Worm (Caenorhabditis elegans) whole organism, L1 larva: ENCODE results near the gene zyg-11.

ENCODE experiments used
- C04F5.9 ChIP-seq: sonication (generic microtip); optimal IDR thresholded peaks from 2 replicates; lab custom pipeline; 2016; ENCODE audit warnings: missing genetic modification characterization, missing compliant biosample characterization
- lin-15B ChIP-seq: fragments of 150-350 bp; sonication (generic microtip); optimal IDR thresholded peaks from 3 replicates; lab custom pipeline; 2014; ENCODE audit warnings: missing biosample characterization, missing genetic modification characterization
- nhr-11 ChIP-seq: fragments of 150-350 bp; optimal IDR thresholded peaks from 2 replicates; lab custom pipeline; 2014; ENCODE audit warnings: missing biosample characterization, missing genetic modification characterization
- unc-62 ChIP-seq: fragments of 150-350 bp; optimal IDR thresholded peaks from 2 replicates; lab custom pipeline; 2014; ENCODE audit warnings: missing biosample characterization, missing genetic modification reagents, missing genetic modification characterization

ce11 chrII:8035667-8036066, 18.2 kb downstream of the zyg-11 start, which contains the start of gene sap-49:
- no peak for TF ChIP-seq lin-15B (tag; lab: Kevin White, UChicago)
- TF ChIP-seq unc-62 (GFP tag; lab: Kevin White, UChicago), result no peak
- TF ChIP-seq nhr-11 (tag; lab: Kevin White, UChicago), result no peak
- TF ChIP-seq C04F5.9, result no peak
